Fruit fly (Drosophila melanogaster) whole organism, pupa: ENCODE results near the gene CG17768.

Experiments
- CG10348 ChIP-seq: fragments of 200-800 bp; sonication (Bioruptor generic); IDR thresholded peaks from 2 replicates; pipeline ENCODE4 v1.3.6; 2022; ENCODE audit warnings: missing biosample characterization, missing genetic modification characterization
- CG12605 ChIP-seq: fragments of 200-800 bp; sonication (Bioruptor generic); IDR thresholded peaks from 2 replicates; pipeline ENCODE4 v1.3.6; 2022; ENCODE audit warnings: missing biosample characterization, missing genetic modification characterization
- CG13204 ChIP-seq: fragments of 200-800 bp; sonication (Bioruptor generic); optimal IDR thresholded peaks from 2 replicates; lab custom pipeline; 2018; ENCODE audit warnings: missing biosample characterization, mild to moderate bottlenecking, missing genetic modification characterization, moderate library complexity
- CG14655 ChIP-seq: fragments of 200-800 bp; sonication (Bioruptor generic); optimal IDR thresholded peaks from 3 replicates; lab custom pipeline; 2017; ENCODE audit warnings: mild to moderate bottlenecking, missing biosample characterization, missing genetic modification reagents, missing genetic modification characterization
- CG15710 ChIP-seq: fragments of 200-800 bp; sonication (Bioruptor generic); optimal IDR thresholded peaks from 2 replicates; lab custom pipeline; 2018; ENCODE audit warnings: missing biosample characterization, mild to moderate bottlenecking, missing genetic modification characterization, moderate library complexity
- CG17806 ChIP-seq: fragments of 200-800 bp; sonication (Bioruptor generic); optimal IDR thresholded peaks from 2 replicates; lab custom pipeline; 2018; ENCODE audit warnings: missing biosample characterization, mild to moderate bottlenecking, missing genetic modification characterization, moderate library complexity
- CG32121 ChIP-seq: fragments of 200-800 bp; sonication (Bioruptor generic); IDR thresholded peaks from 2 replicates; pipeline ENCODE4 v1.3.6; 2022; ENCODE audit warnings: missing biosample characterization, missing genetic modification characterization
- CG34367 ChIP-seq: fragments of 200-800 bp; sonication (Bioruptor generic); optimal IDR thresholded peaks from 2 replicates; lab custom pipeline; 2018; ENCODE audit warnings: missing biosample characterization, mild to moderate bottlenecking, missing genetic modification characterization
- CG4496 ChIP-seq: fragments of 200-800 bp; sonication (Bioruptor generic); IDR thresholded peaks from 3 replicates; pipeline ENCODE4 v1.3.6; 2022; ENCODE audit warnings: missing biosample characterization, missing genetic modification characterization
- CG8159 ChIP-seq: fragments of 200-800 bp; sonication (Bioruptor generic); optimal IDR thresholded peaks from 3 replicates; lab custom pipeline; 2018; ENCODE audit warnings: missing biosample characterization, mild to moderate bottlenecking, missing genetic modification characterization, moderate library complexity
- CG8301 ChIP-seq: fragments of 200-800 bp; sonication (Bioruptor generic); optimal IDR thresholded peaks from 2 replicates; lab custom pipeline; 2018; ENCODE audit warnings: missing biosample characterization, mild to moderate bottlenecking, missing genetic modification characterization
- CG9948 ChIP-seq: fragments of 200-800 bp; sonication (Bioruptor generic); optimal IDR thresholded peaks from 2 replicates; lab custom pipeline; 2018; ENCODE audit warnings: missing biosample characterization, mild to moderate bottlenecking, missing genetic modification characterization, moderate library complexity
- D1 ChIP-seq: fragments of 200-800 bp; sonication (Bioruptor generic); optimal IDR thresholded peaks from 2 replicates; lab custom pipeline; 2018; ENCODE audit warnings: missing biosample characterization, mild to moderate bottlenecking, missing genetic modification characterization, moderate library complexity
- EcR ChIP-seq: fragments of 200-800 bp; sonication (Bioruptor generic); optimal IDR thresholded peaks from 3 replicates; lab custom pipeline; 2019; ENCODE audit warnings: missing biosample characterization, missing genetic modification characterization, mild to moderate bottlenecking, moderate library complexity, missing genetic modification reagents
- Ets98B ChIP-seq: fragments of 200-800 bp; sonication (Bioruptor generic); IDR thresholded peaks from 2 replicates; pipeline ENCODE4 v1.3.6; 2022; ENCODE audit warnings: missing biosample characterization, missing genetic modification characterization
- Pif1A ChIP-seq: fragments of 200-800 bp; sonication (Bioruptor generic); optimal IDR thresholded peaks from 3 replicates; lab custom pipeline; 2016; ENCODE audit warnings: missing biosample characterization, missing genetic modification characterization
- Pif1B ChIP-seq: fragments of 200-800 bp; sonication (Bioruptor generic); optimal IDR thresholded peaks from 3 replicates; lab custom pipeline; 2016; ENCODE audit warnings: missing biosample characterization, missing genetic modification characterization
- Snoo ChIP-seq: fragments of 200-800 bp; sonication (Bioruptor generic); optimal IDR thresholded peaks from 3 replicates; lab custom pipeline; 2017; ENCODE audit warnings: missing biosample characterization, mild to moderate bottlenecking, missing genetic modification characterization, inconsistent platforms
- fd96Ca ChIP-seq: fragments of 200-800 bp; sonication (Bioruptor generic); IDR thresholded peaks from 3 replicates; pipeline ENCODE4 v1.3.6; 2022; ENCODE audit warnings: missing biosample characterization, missing genetic modification characterization
- gl ChIP-seq: fragments of 200-800 bp; sonication (Bioruptor generic); optimal IDR thresholded peaks from 2 replicates; lab custom pipeline; 2018; ENCODE audit warnings: missing biosample characterization, mild to moderate bottlenecking, missing genetic modification characterization
- rn ChIP-seq: fragments of 200-800 bp; sonication (Bioruptor generic); IDR thresholded peaks from 2 replicates; pipeline ENCODE4 v1.3.6; 2022; ENCODE audit warnings: missing biosample characterization, missing genetic modification characterization

Gene CG17768

dm6 chr2L:10422643-10423606, 17.9 kb upstream of the CG17768 start, which contains the start of the genes pie and Wdfy2:
Gene pie, minus strand, starts transcription at chr2L:10422780.
Gene Wdfy2, plus strand, starts transcription at chr2L:10423291.
- TF ChIP-seq CG14655 (GFP tag; lab: Kevin White, UChicago): no peak
- no peak for TF ChIP-seq CG32121 (GFP tag; lab: Robert Waterston, UW)
- TF ChIP-seq CG10348: no peak
- no peak for TF ChIP-seq Pif1A (GFP tag; lab: Kevin White, UChicago)
- TF ChIP-seq CG15710 (tag; lab: Kevin White, UChicago): peak; percentile 16

dm6 chr2L:10418981-10419380, 14.0 kb upstream of the CG17768 start, which contains the start of gene RfC3:
Gene RfC3, plus strand, starts transcription at chr2L:10419190.
- TF ChIP-seq CG10348: no peak
- TF ChIP-seq CG8301 (tag; lab: Kevin White, UChicago): no peak
- TF ChIP-seq CG8159 (tag; lab: Kevin White, UChicago): no peak
- no peak for TF ChIP-seq CG32121 (GFP tag; lab: Robert Waterston, UW)
- no peak for TF ChIP-seq rn (GFP tag; lab: Robert Waterston, UW)
- no peak for TF ChIP-seq CG14655 (GFP tag; lab: Kevin White, UChicago)
- TF ChIP-seq CG9948 (tag; lab: Kevin White, UChicago): no peak
- TF ChIP-seq CG17806 (tag; lab: Kevin White, UChicago): no peak
- TF ChIP-seq fd96Ca (GFP tag; lab: Robert Waterston, UW): no peak
- no peak for TF ChIP-seq CG12605 (GFP tag; lab: Robert Waterston, UW)
- TF ChIP-seq Pif1B (GFP tag; lab: Kevin White, UChicago): no peak
- no peak for TF ChIP-seq CG13204
- TF ChIP-seq EcR (GFP tag; lab: Kevin White, UChicago): no peak
- TF ChIP-seq CG15710 (tag; lab: Kevin White, UChicago): no peak
- TF ChIP-seq CG34367 (tag; lab: Kevin White, UChicago): no peak
- TF ChIP-seq gl (tag; lab: Kevin White, UChicago): no peak
- TF ChIP-seq CG4496 (GFP tag; lab: Robert Waterston, UW): no peak

DNA sequence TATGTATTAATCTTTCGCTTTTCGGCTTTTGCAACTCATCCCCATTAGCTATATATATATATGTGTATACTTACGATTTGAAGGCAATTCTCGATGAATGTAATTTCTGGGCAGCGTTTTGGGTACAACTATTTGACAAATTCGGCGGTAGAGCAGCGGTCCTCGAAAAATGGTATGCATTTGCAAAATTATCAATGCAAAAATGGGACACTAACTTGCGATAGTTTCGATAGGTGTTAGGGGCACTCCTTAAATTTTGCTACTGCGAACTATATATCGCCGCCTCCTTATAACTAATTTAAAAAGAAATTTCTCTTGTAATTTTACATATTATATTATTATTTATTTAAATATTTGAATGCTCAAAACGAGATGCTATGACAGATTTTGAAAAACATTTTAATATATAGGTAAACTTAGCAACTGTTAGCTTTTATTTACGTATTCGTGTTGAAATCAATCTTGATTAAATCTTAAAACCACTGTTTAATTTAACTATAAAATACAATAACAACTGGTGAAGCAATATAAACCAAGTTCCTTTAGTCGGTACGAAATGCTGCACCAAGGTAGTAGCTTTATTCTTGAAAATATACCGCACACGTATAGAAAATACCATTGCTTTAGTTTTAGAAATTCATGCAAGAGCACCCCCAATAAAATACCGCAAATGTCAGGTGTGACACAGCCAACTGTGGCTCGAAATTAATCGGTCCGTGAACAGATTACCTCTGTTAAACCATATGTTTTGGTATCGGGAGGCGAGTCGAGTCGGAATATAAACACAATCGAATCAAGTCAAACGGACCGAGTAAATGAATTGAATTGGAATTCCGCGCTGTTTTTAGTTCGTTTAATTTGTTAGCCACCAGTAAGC, 8.5 kb upstream of the CG17768 start, which contains the start of the genes CG5355 and Klp31E:
CG5355 (minus strand) TSS at position 213 of the 877 bp plus-strand sequence.
Klp31E (plus strand) TSS at position 767 of the 877 bp plus-strand sequence.
- TF ChIP-seq CG12605 (GFP tag; lab: Robert Waterston, UW): no peak
- no peak for TF ChIP-seq CG14655 (GFP tag; lab: Kevin White, UChicago)
- TF ChIP-seq Snoo: peak; percentile 58
- peak; percentile 54 for TF ChIP-seq CG34367 (tag; lab: Kevin White, UChicago)
- peak; percentile 78 for TF ChIP-seq CG8159 (tag; lab: Kevin White, UChicago)
- TF ChIP-seq CG17806 (tag; lab: Kevin White, UChicago): peak; percentile 55
- no peak for TF ChIP-seq Pif1A (GFP tag; lab: Kevin White, UChicago)
- no peak for TF ChIP-seq CG8301 (tag; lab: Kevin White, UChicago)
- TF ChIP-seq rn (GFP tag; lab: Robert Waterston, UW): no peak
- TF ChIP-seq CG15710 (tag; lab: Kevin White, UChicago): peak; percentile 73
- peak; percentile 60 for TF ChIP-seq CG9948 (tag; lab: Kevin White, UChicago)
- TF ChIP-seq CG32121 (GFP tag; lab: Robert Waterston, UW): no peak

DNA sequence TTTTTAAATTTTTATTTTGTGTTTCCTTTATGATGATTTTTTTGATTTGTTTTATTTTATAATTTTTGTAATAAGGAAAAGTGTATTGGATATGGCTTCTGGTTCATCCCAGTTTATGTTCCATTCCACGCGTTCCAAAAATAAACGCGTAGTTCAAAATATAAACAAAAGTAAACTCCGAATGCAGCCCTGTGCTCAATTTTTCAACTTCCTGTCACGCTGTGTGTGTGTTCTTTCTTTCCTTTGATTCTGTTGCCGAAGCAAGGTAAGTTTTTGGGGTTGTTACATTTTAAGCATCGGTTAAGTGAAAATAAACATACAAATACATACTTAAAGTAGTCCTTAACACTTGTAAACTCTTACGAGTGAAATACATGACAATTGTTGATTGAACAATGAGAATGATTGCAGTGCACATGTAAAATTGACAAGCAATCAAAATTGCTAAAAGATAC, 3.1 kb upstream of the CG17768 start, which contains the start of the genes Ip259 and RpS27A:
Ip259 (plus strand) TSS at position 231 of the 455 bp plus-strand sequence.
RpS27A (plus strand) TSS at position 231 of the 455 bp plus-strand sequence.
- TF ChIP-seq CG13204 (no peak), Snoo (peak; percentile 85), CG15710 (tag; lab: Kevin White, UChicago) (peak; percentile 62), CG32121 (GFP tag; lab: Robert Waterston, UW) (peak; percentile 50; the same call in 1 of the 2 replicates), Ets98B (no peak), CG4496 (GFP tag; lab: Robert Waterston, UW) (peak; percentile 83; the same call in 2 of the 3 replicates), Pif1A (GFP tag; lab: Kevin White, UChicago) (no peak), rn (GFP tag; lab: Robert Waterston, UW) (no peak), CG14655 (GFP tag; lab: Kevin White, UChicago) (no peak), CG10348 (no peak), D1 (tag; lab: Kevin White, UChicago) (no peak), CG12605 (GFP tag; lab: Robert Waterston, UW) (no peak), CG34367 (tag; lab: Kevin White, UChicago) (peak; percentile 67), CG17806 (tag; lab: Kevin White, UChicago) (peak; percentile 20), fd96Ca (GFP tag; lab: Robert Waterston, UW) (no peak), CG9948 (tag; lab: Kevin White, UChicago) (no peak), CG8301 (tag; lab: Kevin White, UChicago) (no peak), CG8159 (tag; lab: Kevin White, UChicago) (no peak), Pif1B (GFP tag; lab: Kevin White, UChicago) (no peak), gl (tag; lab: Kevin White, UChicago) (peak; percentile 52)
- TF ChIP-seq, all 21 proteins: peak for 7
